Fruit fly (Drosophila melanogaster): Measurements from ENCODE around the gene CG14286.

- TF ChIP-seq Hr96 (GFP tag; optimal IDR thresholded peaks at IDR 0.05) (no peak), kay (GFP tag; ENCODE audit: borderline replicate concordance) (no peak), CG7101 (tag; optimal IDR thresholded peaks at IDR 0.05) (no peak), pad (GFP tag; optimal IDR thresholded peaks at IDR 0.05) (no peak), Clk (GFP tag; optimal IDR thresholded peaks at IDR 0.05) (no peak), CG7045 (GFP tag; optimal IDR thresholded peaks at IDR 0.05) (no peak)
These were observed 45.2 kb upstream of the CG14286 start, which contains the start of gene euc for dm6 chr3R:18978709-18979108.
